Fruit fly (Drosophila melanogaster): Measurements from ENCODE around the gene CG15020.
A peak's percentile ranks its signal among the peaks of the same experiment; 100 is the strongest.

Gene CG15020

DNA sequence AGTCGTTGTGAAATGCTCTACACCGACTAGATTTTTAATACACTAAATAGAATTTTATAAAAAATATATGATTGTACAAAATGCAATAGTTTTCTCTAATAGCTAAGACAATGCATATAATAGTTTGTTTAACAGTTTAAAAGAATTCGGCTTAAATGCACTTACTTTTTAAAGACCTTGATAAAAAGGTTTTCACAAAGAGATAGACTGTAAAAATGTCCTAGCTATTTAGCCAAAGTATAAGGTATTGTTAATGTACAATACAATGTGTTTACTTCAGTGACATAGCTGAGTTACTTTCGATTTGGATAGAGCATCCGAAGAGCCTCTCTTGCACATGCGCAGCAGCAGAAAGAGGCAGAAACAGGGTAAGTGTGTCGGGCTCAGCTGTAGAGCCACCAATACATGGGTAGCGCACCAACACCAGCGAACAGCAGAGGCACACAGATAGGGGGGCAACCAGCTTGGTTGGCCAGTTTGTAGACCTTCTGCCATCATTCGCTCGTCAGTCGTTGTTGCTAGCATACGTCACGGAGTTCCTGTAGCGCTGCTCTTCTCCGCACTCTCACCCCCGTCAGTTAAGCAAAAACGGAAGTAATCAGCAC lies 14.7 kb upstream of the CG15020 start, which contains the start of gene TP53INP (continued):
- peak; percentile 75 for TF ChIP-seq oc (tag; optimal IDR thresholded peaks at IDR 0.05)
- TF ChIP-seq tap (tag; optimal IDR thresholded peaks at IDR 0.05) = peak; percentile 68
- peak; percentile 62 for TF ChIP-seq H2.0 (GFP tag; IDR thresholded peaks at IDR 0.05)
- no peak; the same call in 1 of the 2 replicates for TF ChIP-seq amos (GFP tag; IDR thresholded peaks at IDR 0.05; ENCODE audit: partially characterized antibody)
- TF ChIP-seq HmgD (GFP tag; optimal IDR thresholded peaks at IDR 0.05) = peak; percentile 18
- TF ChIP-seq sob (GFP tag; IDR thresholded peaks at IDR 0.05) = peak; percentile 65
- peak; percentile 57; the same call in 1 of the 2 replicates for TF ChIP-seq danr (GFP tag; IDR thresholded peaks at IDR 0.05)
- no peak for TF ChIP-seq Dp (GFP tag; optimal IDR thresholded peaks at IDR 0.05)
- peak; percentile 81 for TF ChIP-seq Asciz (GFP tag; optimal IDR thresholded peaks at IDR 0.05)
- peak; percentile 51 for TF ChIP-seq Myb (GFP tag; optimal IDR thresholded peaks at IDR 0.05)
- peak; percentile 37; the same call in 1 of the 2 replicates for TF ChIP-seq CG14667 (GFP tag; IDR thresholded peaks at IDR 0.05)
- TF ChIP-seq usp (GFP tag; optimal IDR thresholded peaks at IDR 0.05) = no peak
- TF ChIP-seq vnd (GFP tag; IDR thresholded peaks at IDR 0.05; ENCODE audit: partially characterized antibody) = no peak; the same call in 2 of the 3 replicates
- TF ChIP-seq CG42726 (GFP tag; IDR thresholded peaks at IDR 0.05; ENCODE audit: partially characterized antibody) = no peak
- TF ChIP-seq CG11695 (GFP tag; IDR thresholded peaks at IDR 0.05) = peak; percentile 74
- TF ChIP-seq CG10431 (GFP tag; optimal IDR thresholded peaks at IDR 0.05) = peak; percentile 65
- peak; percentile 73 for TF ChIP-seq pho (GFP tag; optimal IDR thresholded peaks at IDR 0.05)
- no peak for TF ChIP-seq Hey (tag; optimal IDR thresholded peaks at IDR 0.05)
- no peak for TF ChIP-seq pan (optimal IDR thresholded peaks at IDR 0.05)
- no peak for TF ChIP-seq pan (GFP tag; optimal IDR thresholded peaks at IDR 0.05 in 1 of 2, IDR thresholded peaks at IDR 0.05 in 1 of 2)
- peak; percentile 67 for TF ChIP-seq HLHmδ (GFP tag; optimal IDR thresholded peaks at IDR 0.05)
- TF ChIP-seq CG12391 (tag; optimal IDR thresholded peaks at IDR 0.05) = peak; percentile 93
- peak; percentile 87 for TF ChIP-seq salm (tag; optimal IDR thresholded peaks at IDR 0.05)
- no peak for TF ChIP-seq inv (GFP tag; IDR thresholded peaks at IDR 0.05; ENCODE audit: partially characterized antibody)
- TF ChIP-seq Lpt (GFP tag; optimal IDR thresholded peaks at IDR 0.05) = no peak
- peak; percentile 48; the same call in 2 of the 3 replicates for TF ChIP-seq ase (GFP tag; IDR thresholded peaks at IDR 0.05)
- TF ChIP-seq CG7271 (tag; optimal IDR thresholded peaks at IDR 0.05) = peak; percentile 62
- peak; percentile 86 for TF ChIP-seq Hsf (GFP tag; optimal IDR thresholded peaks at IDR 0.05)
- TF ChIP-seq da (GFP tag; optimal IDR thresholded peaks at IDR 0.05) = peak; percentile 46
- TF ChIP-seq Hr51 (GFP tag; optimal IDR thresholded peaks at IDR 0.05) = peak; percentile 62 to 94
- peak; percentile 67 for TF ChIP-seq ranshi (GFP tag; IDR thresholded peaks at IDR 0.05)
- peak; percentile 75 for TF ChIP-seq croc (GFP tag; conservative IDR thresholded peaks at IDR 0.05)
- TF ChIP-seq CG12942 (GFP tag; optimal IDR thresholded peaks at IDR 0.05) = peak; percentile 66
- TF ChIP-seq NFAT (GFP tag; IDR thresholded peaks at IDR 0.05) = no peak
- TF ChIP-seq Pdp1 (GFP tag; optimal IDR thresholded peaks at IDR 0.05) = peak; percentile 69 to 80
- peak; percentile 14 for TF ChIP-seq CG17802 (tag; optimal IDR thresholded peaks at IDR 0.05)
- TF ChIP-seq Atf-2 (GFP tag; optimal IDR thresholded peaks at IDR 0.05) = peak; percentile 68
- TF ChIP-seq tin (GFP tag; optimal IDR thresholded peaks at IDR 0.05) = peak; percentile 84
- TF ChIP-seq B-H1 (GFP tag; IDR thresholded peaks at IDR 0.05) = peak; percentile 48; the same call in 2 of the 3 replicates
- TF ChIP-seq stc (GFP tag; IDR thresholded peaks at IDR 0.05) = peak; percentile 66
- TF ChIP-seq jigr1 (GFP tag; IDR thresholded peaks at IDR 0.05) = peak; percentile 73
- TF ChIP-seq Dll (GFP tag; IDR thresholded peaks at IDR 0.05; ENCODE audit: partially characterized antibody) = no peak
- peak; percentile 82 for TF ChIP-seq nerfin-1 (tag; optimal IDR thresholded peaks at IDR 0.05)
- TF ChIP-seq CG6175 (GFP tag; IDR thresholded peaks at IDR 0.05) = peak; percentile 68; the same call in 2 of the 3 replicates
- TF ChIP-seq dysf (GFP tag; IDR thresholded peaks at IDR 0.05) = peak; percentile 86
- TF ChIP-seq NfI (GFP tag; optimal IDR thresholded peaks at IDR 0.05) = peak; percentile 88
- no peak for TF ChIP-seq sr (GFP tag; IDR thresholded peaks at IDR 0.05)
- TF ChIP-seq Opbp (GFP tag; IDR thresholded peaks at IDR 0.05; ENCODE audit: partially characterized antibody) = peak; percentile 58; the same call in 1 of the 3 replicates
- peak; percentile 29 for TF ChIP-seq CG33213 (GFP tag; optimal IDR thresholded peaks at IDR 0.05)

All from whole organism, embryonic.